Worm (Caenorhabditis elegans) whole organism, L3 larva: Measurements from ENCODE around the gene cdh-3.

Experiments used
- R02D3.7 ChIP-seq: fragments of 150-350 bp; optimal IDR thresholded peaks from 2 replicates; lab custom pipeline; 2014; ENCODE audit warnings: missing biosample characterization, missing genetic modification characterization
- ZK546.5 ChIP-seq: sonication (generic microtip); optimal IDR thresholded peaks from 2 replicates; lab custom pipeline; 2017; ENCODE audit warnings: missing biosample characterization, missing genetic modification characterization
- aly-2 ChIP-seq: fragments of 150-350 bp; optimal IDR thresholded peaks from 2 replicates; lab custom pipeline; 2014; ENCODE audit warnings: missing biosample characterization, missing genetic modification characterization
- ama-1 ChIP-seq: fragments of 150-350 bp; optimal IDR thresholded peaks from 2 replicates; lab custom pipeline; 2018
- ceh-16 ChIP-seq: sonication (generic microtip); optimal IDR thresholded peaks from 2 replicates; lab custom pipeline; 2017; ENCODE audit warnings: missing biosample characterization, missing genetic modification characterization
- ceh-28 ChIP-seq: fragments of 150-350 bp; optimal IDR thresholded peaks from 2 replicates; lab custom pipeline; 2014; ENCODE audit warnings: missing biosample characterization, missing genetic modification reagents, missing genetic modification characterization
- ceh-9 ChIP-seq: sonication (generic microtip); optimal IDR thresholded peaks from 2 replicates; lab custom pipeline; 2018; ENCODE audit warnings: missing biosample characterization, missing genetic modification characterization
- daf-12 ChIP-seq: fragments of 150-350 bp; optimal IDR thresholded peaks from 2 replicates; lab custom pipeline; 2014; ENCODE audit warnings: missing biosample characterization, missing genetic modification reagents, missing genetic modification characterization
- egl-27 ChIP-seq: sonication (generic microtip); optimal IDR thresholded peaks from 4 replicates; lab custom pipeline; 2017; ENCODE audit warnings: missing biosample characterization, missing genetic modification reagents, missing genetic modification characterization
- egl-5 ChIP-seq: fragments of 150-350 bp; optimal IDR thresholded peaks from 2 replicates; lab custom pipeline; 2017; ENCODE audit warnings: missing biosample characterization, missing genetic modification reagents, missing genetic modification characterization, inconsistent platforms
- elt-2 ChIP-seq: sonication (generic microtip); optimal IDR thresholded peaks from 2 replicates; lab custom pipeline; 2016; ENCODE audit warnings: missing genetic modification reagents, mild to moderate bottlenecking, missing genetic modification characterization, missing compliant biosample characterization
- elt-3 ChIP-seq, 3 experiments: fragments of 150-350 bp in 1 of 3; sonication (generic microtip) in 2 of 3; optimal IDR thresholded peaks; 2 replicates in 2 of 3; 4 replicates in 1 of 3; lab custom pipeline; 2014 to 2017; ENCODE audit warnings: missing biosample characterization in 3 of 3, missing genetic modification characterization in 3 of 3
- eor-1 ChIP-seq, 2 experiments: fragments of 150-350 bp; optimal IDR thresholded peaks; 2 replicates each; lab custom pipeline; 2014 to 2018; ENCODE audit warnings: missing biosample characterization in 2 of 2, missing genetic modification characterization in 2 of 2
- fkh-10 ChIP-seq: sonication (generic microtip); optimal IDR thresholded peaks from 2 replicates; lab custom pipeline; 2017; ENCODE audit warnings: missing biosample characterization, missing genetic modification reagents, missing genetic modification characterization
- fkh-2 ChIP-seq: fragments of 150-350 bp; optimal IDR thresholded peaks from 2 replicates; lab custom pipeline; 2014; ENCODE audit warnings: missing biosample characterization, missing genetic modification reagents, missing genetic modification characterization
- fos-1 ChIP-seq: fragments of 150-350 bp; optimal IDR thresholded peaks from 2 replicates; lab custom pipeline; 2014; ENCODE audit warnings: missing biosample characterization, missing genetic modification characterization
- hmg-11 ChIP-seq: sonication (generic microtip); optimal IDR thresholded peaks from 2 replicates; lab custom pipeline; 2016; ENCODE audit warnings: missing genetic modification characterization, missing compliant biosample characterization
- jun-1 ChIP-seq: fragments of 150-350 bp; optimal IDR thresholded peaks from 2 replicates; lab custom pipeline; 2014; ENCODE audit warnings: missing biosample characterization, missing genetic modification reagents, missing genetic modification characterization
- lin-15B ChIP-seq: fragments of 150-350 bp; optimal IDR thresholded peaks from 2 replicates; lab custom pipeline; 2014; ENCODE audit warnings: missing biosample characterization, missing genetic modification characterization
- lin-39 ChIP-seq: fragments of 150-350 bp; optimal IDR thresholded peaks from 2 replicates; lab custom pipeline; 2018; ENCODE audit warnings: missing biosample characterization, missing genetic modification reagents, missing genetic modification characterization
- mdl-1 ChIP-seq: fragments of 150-350 bp; optimal IDR thresholded peaks from 2 replicates; lab custom pipeline; 2014; ENCODE audit warnings: missing biosample characterization, missing genetic modification characterization
- mml-1 ChIP-seq: fragments of 150-350 bp; sonication (generic microtip); optimal IDR thresholded peaks from 3 replicates; lab custom pipeline; 2014; ENCODE audit warnings: missing biosample characterization, missing genetic modification characterization
- nfya-1 ChIP-seq: sonication (generic microtip); optimal IDR thresholded peaks from 2 replicates; lab custom pipeline; 2017; ENCODE audit warnings: missing genetic modification characterization, mild to moderate bottlenecking, missing compliant biosample characterization, antibody characterized with exemption, moderate library complexity; ENCODE audit not compliant: insufficient read depth
- nhr-11 ChIP-seq: fragments of 150-350 bp; optimal IDR thresholded peaks from 2 replicates; lab custom pipeline; 2014; ENCODE audit warnings: missing biosample characterization, missing genetic modification characterization
- nhr-12 ChIP-seq: fragments of 150-350 bp; optimal IDR thresholded peaks from 2 replicates; lab custom pipeline; 2014; ENCODE audit warnings: missing biosample characterization, missing genetic modification characterization
- nhr-23 ChIP-seq: fragments of 150-350 bp; optimal IDR thresholded peaks from 2 replicates; lab custom pipeline; 2014; ENCODE audit warnings: missing biosample characterization, missing genetic modification reagents, missing genetic modification characterization
- nhr-237 ChIP-seq: fragments of 150-350 bp; optimal IDR thresholded peaks from 2 replicates; lab custom pipeline; 2014; ENCODE audit warnings: missing biosample characterization, missing genetic modification characterization
- nhr-25 ChIP-seq: sonication (generic microtip); optimal IDR thresholded peaks from 2 replicates; lab custom pipeline; 2017; ENCODE audit warnings: missing biosample characterization, missing genetic modification characterization
- nhr-28 ChIP-seq: fragments of 150-350 bp; optimal IDR thresholded peaks from 2 replicates; lab custom pipeline; 2014; ENCODE audit warnings: missing biosample characterization, missing genetic modification characterization
- nhr-43 ChIP-seq: sonication (generic microtip); optimal IDR thresholded peaks from 2 replicates; lab custom pipeline; 2016; ENCODE audit warnings: mild to moderate bottlenecking, missing genetic modification characterization, missing compliant biosample characterization; ENCODE audit not compliant: poor library complexity, severe bottlenecking
- nhr-76 ChIP-seq: fragments of 150-350 bp; sonication (generic microtip); optimal IDR thresholded peaks from 5 replicates; lab custom pipeline; 2014; ENCODE audit warnings: missing biosample characterization, missing genetic modification characterization
- nhr-77 ChIP-seq: fragments of 150-350 bp; optimal IDR thresholded peaks from 2 replicates; lab custom pipeline; 2014; ENCODE audit warnings: missing biosample characterization, missing genetic modification characterization
- pha-4 ChIP-seq: fragments of 150-350 bp; optimal IDR thresholded peaks from 2 replicates; lab custom pipeline; 2014; ENCODE audit warnings: missing biosample characterization, missing genetic modification reagents, missing genetic modification characterization
- pqm-1 ChIP-seq: fragments of 150-350 bp; optimal IDR thresholded peaks from 2 replicates; lab custom pipeline; 2017; ENCODE audit warnings: missing biosample characterization, missing genetic modification characterization, inconsistent platforms
- sea-2 ChIP-seq: fragments of 150-350 bp; sonication (generic microtip); optimal IDR thresholded peaks from 4 replicates; lab custom pipeline; 2014; ENCODE audit warnings: missing biosample characterization, missing genetic modification reagents, missing genetic modification characterization
- skn-1 ChIP-seq: fragments of 150-350 bp; optimal IDR thresholded peaks from 2 replicates; lab custom pipeline; 2014; ENCODE audit warnings: missing biosample characterization, missing genetic modification characterization
- tbx-2 ChIP-seq: sonication (generic microtip); optimal IDR thresholded peaks from 2 replicates; lab custom pipeline; 2016; ENCODE audit warnings: mild to moderate bottlenecking, missing genetic modification characterization, missing compliant biosample characterization
- unc-39 ChIP-seq: sonication (generic microtip); optimal IDR thresholded peaks from 4 replicates; lab custom pipeline; 2017; ENCODE audit warnings: missing biosample characterization, missing genetic modification characterization
- unc-62 ChIP-seq: fragments of 150-350 bp; sonication (generic microtip); optimal IDR thresholded peaks from 4 replicates; lab custom pipeline; 2014; ENCODE audit warnings: missing biosample characterization, missing genetic modification reagents, missing genetic modification characterization
- zag-1 ChIP-seq: fragments of 150-350 bp; optimal IDR thresholded peaks from 2 replicates; lab custom pipeline; 2014; ENCODE audit warnings: missing biosample characterization, missing genetic modification characterization
- ztf-11 ChIP-seq: fragments of 150-350 bp; optimal IDR thresholded peaks from 2 replicates; lab custom pipeline; 2014; ENCODE audit warnings: missing biosample characterization, missing genetic modification characterization

Gene cdh-3

DNA sequence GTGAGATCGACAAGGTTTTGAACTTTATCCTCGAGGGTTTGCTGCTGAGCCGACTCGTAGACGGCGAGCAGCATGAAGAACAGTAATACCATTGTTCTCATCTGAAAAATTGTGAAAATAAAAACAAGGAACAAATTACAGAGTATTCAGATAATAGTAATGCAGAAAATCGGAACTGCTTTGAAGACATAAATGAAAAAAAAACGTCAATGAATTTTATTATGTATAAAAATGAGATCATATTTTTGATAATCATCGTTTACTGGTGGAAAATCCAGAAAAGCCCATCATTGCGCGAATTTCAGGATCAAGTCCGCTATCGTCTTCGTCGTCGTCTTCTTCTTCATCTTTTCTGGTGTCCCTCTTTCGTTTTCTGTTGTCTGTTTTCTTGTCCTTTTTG, 14.7 kb upstream of the cdh-3 start, which contains the start of gene ZK686.3:
ZK686.3 (minus strand) TSS at position 101 of the 400 bp plus-strand sequence.
- TF ChIP-seq ama-1 = peak; percentile 38
- TF ChIP-seq ceh-28 = no peak
- no peak for TF ChIP-seq nhr-12

DNA sequence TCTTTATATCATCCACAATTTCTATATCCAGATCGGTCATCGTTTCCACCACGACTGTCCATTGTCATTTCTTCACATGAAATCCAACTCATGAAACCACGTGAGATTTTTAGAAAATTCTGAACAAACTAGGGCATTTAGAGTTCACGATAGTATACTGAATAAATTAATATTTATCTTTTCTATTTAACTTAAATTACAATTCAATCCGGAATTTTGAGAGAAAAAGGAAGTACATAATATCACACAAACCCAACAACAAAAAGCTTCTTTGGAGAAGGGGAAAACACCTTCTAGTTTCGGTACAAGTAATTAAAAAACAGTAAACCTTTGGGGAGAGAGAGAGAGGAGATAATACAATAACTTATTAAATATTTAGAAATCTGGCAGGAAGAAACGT, 13.2 kb upstream of the cdh-3 start, which contains the start of gene ZK686.5:
ZK686.5 (minus strand) TSS at position 101 of the 400 bp plus-strand sequence.
- no peak for TF ChIP-seq nhr-25 (tag; lab: Kevin White, UChicago)
- no peak for TF ChIP-seq fkh-2 (tag; lab: Kevin White, UChicago)
- TF ChIP-seq R02D3.7 = no peak
- no peak for TF ChIP-seq egl-5 (tag; lab: Kevin White, UChicago)
- TF ChIP-seq ceh-9 (tag; lab: Kevin White, UChicago) = no peak
- TF ChIP-seq nhr-28 (tag; lab: Kevin White, UChicago) = no peak
- no peak for TF ChIP-seq jun-1
- no peak for TF ChIP-seq nhr-12
- TF ChIP-seq tbx-2 = no peak
- TF ChIP-seq nhr-76 (tag; lab: Kevin White, UChicago) = no peak

DNA sequence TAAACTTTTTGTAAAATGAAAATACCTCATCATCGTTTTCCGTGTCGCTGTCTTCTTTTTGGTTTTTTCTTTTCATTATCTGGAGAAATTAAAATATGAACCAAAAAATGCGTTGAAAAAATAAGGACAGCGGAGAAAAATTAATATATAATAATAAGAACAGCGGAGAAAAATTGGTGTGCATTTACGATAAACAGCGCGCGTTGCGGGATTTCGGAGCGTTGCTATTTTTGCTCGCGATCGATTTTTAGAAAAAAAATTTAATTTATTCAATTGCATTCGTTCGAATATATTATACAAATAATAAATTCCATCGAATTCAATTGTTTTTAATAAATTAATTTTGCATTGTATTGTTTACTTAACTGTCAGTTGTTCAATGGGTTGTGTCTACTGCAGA, 11.7 kb upstream of the cdh-3 start, which contains the start of gene ZK686.2:
ZK686.2 (minus strand) TSS at position 79 of the 400 bp plus-strand sequence.
- TF ChIP-seq nhr-25 (tag; lab: Kevin White, UChicago) = no peak
- TF ChIP-seq nhr-76 (tag; lab: Kevin White, UChicago) = no peak
- peak; percentile 93 for TF ChIP-seq R02D3.7
- peak; percentile 55 for TF ChIP-seq ceh-28
- TF ChIP-seq mml-1 (tag; lab: Kevin White, UChicago) = no peak
- no peak for TF ChIP-seq ZK546.5
- TF ChIP-seq skn-1 (tag; lab: Kevin White, UChicago) = no peak
- TF ChIP-seq eor-1 (tag; optimal IDR thresholded peaks at IDR 0.05; lab: Kevin White, UChicago) = no peak
- peak; percentile 44 for TF ChIP-seq nhr-23 (tag; lab: Kevin White, UChicago)
- no peak for TF ChIP-seq ama-1
- TF ChIP-seq sea-2 = no peak
- TF ChIP-seq hmg-11 = no peak
- no peak for TF ChIP-seq nhr-77
- TF ChIP-seq nhr-43 (tag; lab: Kevin White, UChicago) = no peak
- TF ChIP-seq daf-12 (tag; lab: Kevin White, UChicago) = no peak
- TF ChIP-seq pqm-1 (tag; lab: Kevin White, UChicago) = no peak
- no peak for TF ChIP-seq nhr-11 (tag; lab: Kevin White, UChicago)
- no peak for TF ChIP-seq fos-1
- TF ChIP-seq fkh-2 (tag; lab: Kevin White, UChicago) = no peak
- no peak for TF ChIP-seq fkh-10 (GFP tag; lab: Kevin White, UChicago)
- TF ChIP-seq nhr-237 (tag; lab: Kevin White, UChicago) = no peak
- TF ChIP-seq lin-39 (tag; lab: Kevin White, UChicago) = no peak
- no peak for TF ChIP-seq unc-39 (tag; lab: Kevin White, UChicago)
- no peak for TF ChIP-seq nhr-12
- no peak for TF ChIP-seq unc-62 (GFP tag; lab: Kevin White, UChicago)
- no peak for TF ChIP-seq ceh-9 (tag; lab: Kevin White, UChicago)
- TF ChIP-seq egl-27 = no peak
- TF ChIP-seq pha-4 (tag; lab: Kevin White, UChicago) = peak; percentile 69
- no peak for TF ChIP-seq ztf-11
- TF ChIP-seq jun-1 = no peak
- no peak for TF ChIP-seq elt-3 (tag; optimal IDR thresholded peaks at IDR 0.05; lab: Kevin White, UChicago)
- no peak for TF ChIP-seq egl-5 (tag; lab: Kevin White, UChicago)
- TF ChIP-seq elt-2 = no peak
- no peak for TF ChIP-seq aly-2 (tag; lab: Kevin White, UChicago)
- TF ChIP-seq zag-1 (tag; lab: Kevin White, UChicago) = no peak
- TF ChIP-seq ceh-16 (tag; lab: Kevin White, UChicago) = no peak
- TF ChIP-seq lin-15B (tag; lab: Kevin White, UChicago) = peak; percentile 35
- TF ChIP-seq tbx-2 = no peak
- TF ChIP-seq mdl-1 (tag; lab: Kevin White, UChicago) = no peak
- peak; percentile 58 for TF ChIP-seq nfya-1 (tag; lab: Kevin White, UChicago)
